Fruit fly (Drosophila melanogaster) whole organism: ENCODE measurements around the gene Coq5.

Source experiments
- CG8478 ChIP-seq: fragments of >200 bp; optimal IDR thresholded peaks from 2 replicates; lab custom pipeline; 2018; ENCODE audit warnings: inconsistent platforms
- Dll ChIP-seq: fragments of >200 bp; optimal IDR thresholded peaks from 2 replicates; lab custom pipeline; 2017
- EcR ChIP-seq, 2 experiments: fragments of >200 bp; optimal IDR thresholded peaks; 2 replicates each; lab custom pipeline; 2017; ENCODE audit warnings: missing biosample characterization in 2 of 2, missing genetic modification characterization in 2 of 2, missing genetic modification reagents in 2 of 2
- pan ChIP-seq: fragments of >200 bp; optimal IDR thresholded peaks from 2 replicates; lab custom pipeline; 2017
- psq ChIP-seq: fragments of >200 bp; optimal IDR thresholded peaks from 2 replicates; lab custom pipeline; 2017
- usp ChIP-seq: fragments of >200 bp; optimal IDR thresholded peaks from 2 replicates; lab custom pipeline; 2017; ENCODE audit warnings: missing biosample characterization, missing genetic modification characterization, mixed read lengths

The Coq5 gene

DNA sequence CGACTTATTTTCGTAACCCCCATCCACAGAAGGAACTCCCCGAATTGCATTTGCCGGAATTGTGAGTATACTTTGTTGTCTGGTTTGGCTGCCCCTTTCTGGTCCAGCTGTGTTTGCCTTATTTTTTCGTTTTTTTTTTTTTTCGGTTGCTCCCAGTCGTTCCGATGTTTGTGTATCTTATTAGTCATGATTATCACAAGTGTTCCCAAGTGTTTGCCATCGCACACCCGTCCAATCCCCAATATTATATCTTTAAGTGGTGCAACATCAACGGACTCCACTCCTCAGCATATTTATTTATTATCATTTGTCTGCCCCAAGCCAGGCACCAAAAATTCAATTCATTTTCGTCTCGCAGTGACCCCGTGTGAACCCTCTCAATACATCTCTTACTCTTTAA, 34.9 kb upstream of the Coq5 start:
- no peak for TF ChIP-seq psq (lab: Kevin White, UChicago)
- no peak for TF ChIP-seq CG8478 (lab: Kevin White, UChicago)
- no peak for TF ChIP-seq EcR (GFP tag; optimal IDR thresholded peaks at IDR 0.05; lab: Kevin White, UChicago)
- TF ChIP-seq Dll = no peak
- no peak for TF ChIP-seq pan (lab: Kevin White, UChicago)
- no peak for TF ChIP-seq usp

DNA sequence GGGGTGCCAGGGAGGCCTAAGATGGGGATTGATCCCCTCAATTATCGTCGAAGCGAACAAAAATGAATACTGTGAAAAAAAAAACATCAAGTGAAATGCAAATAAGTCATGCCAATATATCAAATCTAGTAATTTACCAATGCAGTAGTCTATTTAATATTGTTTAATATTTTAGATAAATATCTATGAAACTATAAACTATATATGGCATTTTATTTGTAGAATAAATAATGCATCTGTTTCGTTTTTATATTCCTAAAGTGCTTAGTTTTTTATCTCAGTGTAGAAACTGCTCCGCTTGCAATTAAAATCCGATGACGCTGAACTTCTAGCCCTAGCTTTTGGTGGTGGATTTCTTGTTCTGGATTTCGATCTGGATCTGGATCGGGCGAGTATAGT, 33.9 kb upstream of the Coq5 start:
- TF ChIP-seq CG8478 (lab: Kevin White, UChicago) = no peak
- no peak for TF ChIP-seq usp
- no peak for TF ChIP-seq EcR (GFP tag; optimal IDR thresholded peaks at IDR 0.05; lab: Kevin White, UChicago)
- TF ChIP-seq psq (lab: Kevin White, UChicago) = no peak
- TF ChIP-seq Dll = no peak
- no peak for TF ChIP-seq pan (lab: Kevin White, UChicago)

DNA sequence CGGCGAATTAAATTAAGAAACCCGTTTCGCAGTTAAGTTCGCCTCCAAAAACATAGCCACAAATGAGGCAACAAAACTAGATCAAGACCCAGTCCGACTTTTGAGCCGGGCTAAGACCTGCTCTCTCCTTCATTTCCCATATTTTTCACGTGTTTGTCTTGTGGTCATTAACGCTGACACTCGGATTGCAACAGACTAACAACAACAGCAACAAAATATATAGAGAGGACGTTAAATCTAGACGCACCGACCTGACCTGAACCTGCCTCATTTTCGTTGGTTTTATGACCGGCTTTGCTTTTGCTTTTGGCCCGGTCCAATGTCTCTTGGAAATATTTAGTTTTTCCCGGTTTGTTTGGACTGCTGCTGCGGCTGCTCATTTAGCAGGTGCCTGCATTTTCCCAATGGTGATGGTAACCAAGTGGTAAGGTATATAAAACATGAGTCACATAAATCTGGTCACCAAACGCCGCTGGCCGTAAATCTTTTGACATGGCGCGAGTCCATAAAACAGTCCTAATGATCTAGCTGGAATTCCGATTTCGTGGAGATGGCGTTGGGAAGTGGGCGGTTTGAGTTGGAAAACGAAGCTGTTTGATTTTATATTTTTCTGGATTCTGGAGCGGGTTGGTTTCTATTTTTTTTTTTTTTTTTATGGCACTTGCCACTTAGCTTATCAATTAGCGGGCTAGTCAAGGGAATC, 33.3 kb upstream of the Coq5 start:
- TF ChIP-seq usp = no peak
- no peak for TF ChIP-seq EcR (GFP tag; optimal IDR thresholded peaks at IDR 0.05; lab: Kevin White, UChicago)
- TF ChIP-seq CG8478 (lab: Kevin White, UChicago) = no peak
- TF ChIP-seq psq (lab: Kevin White, UChicago) = no peak
- no peak for TF ChIP-seq pan (lab: Kevin White, UChicago)
- TF ChIP-seq Dll = no peak

DNA sequence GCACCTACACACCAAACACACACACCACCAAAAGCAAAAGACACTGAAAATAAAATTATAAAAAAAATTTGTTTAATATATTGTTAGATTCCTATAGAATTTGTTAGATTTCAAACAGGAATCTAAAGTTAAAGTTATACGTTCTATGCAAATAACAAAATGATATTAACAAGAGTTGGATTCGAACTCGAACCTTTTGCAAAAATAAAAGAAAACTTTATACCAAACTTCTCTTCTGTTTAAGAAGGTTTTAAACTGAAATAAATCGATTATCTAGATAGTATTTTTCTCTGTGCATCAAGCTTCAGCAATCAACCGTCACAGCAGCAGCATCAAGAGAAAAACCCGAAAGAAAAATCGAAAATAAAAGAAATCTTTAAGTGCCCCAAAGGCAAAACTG, 32.1 kb upstream of the Coq5 start:
- TF ChIP-seq psq (lab: Kevin White, UChicago) = no peak
- TF ChIP-seq EcR (GFP tag; optimal IDR thresholded peaks at IDR 0.05; lab: Kevin White, UChicago) = no peak

DNA sequence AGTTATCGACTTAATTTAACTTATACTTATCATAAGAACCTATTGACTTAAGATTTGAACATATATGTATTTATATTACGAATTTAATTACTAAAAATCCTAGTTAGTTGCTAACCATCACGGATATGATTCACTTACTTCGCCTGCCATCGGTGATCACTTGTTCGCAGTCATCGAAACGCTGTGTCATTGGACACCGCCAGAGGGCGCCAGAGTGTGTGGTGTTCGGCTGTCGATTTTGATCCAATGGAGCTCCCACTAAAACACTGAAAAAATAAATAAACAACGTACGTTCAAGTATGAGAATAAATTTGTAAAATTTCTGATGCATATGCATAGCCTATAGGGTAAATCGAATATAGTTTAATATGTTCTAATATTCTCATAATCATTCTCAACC, 30.5 kb upstream of the Coq5 start:
- TF ChIP-seq pan (lab: Kevin White, UChicago) (no peak), CG8478 (lab: Kevin White, UChicago) (no peak), EcR (GFP tag; optimal IDR thresholded peaks at IDR 0.05; lab: Kevin White, UChicago) (no peak), usp (no peak), psq (lab: Kevin White, UChicago) (no peak), Dll (no peak)

DNA sequence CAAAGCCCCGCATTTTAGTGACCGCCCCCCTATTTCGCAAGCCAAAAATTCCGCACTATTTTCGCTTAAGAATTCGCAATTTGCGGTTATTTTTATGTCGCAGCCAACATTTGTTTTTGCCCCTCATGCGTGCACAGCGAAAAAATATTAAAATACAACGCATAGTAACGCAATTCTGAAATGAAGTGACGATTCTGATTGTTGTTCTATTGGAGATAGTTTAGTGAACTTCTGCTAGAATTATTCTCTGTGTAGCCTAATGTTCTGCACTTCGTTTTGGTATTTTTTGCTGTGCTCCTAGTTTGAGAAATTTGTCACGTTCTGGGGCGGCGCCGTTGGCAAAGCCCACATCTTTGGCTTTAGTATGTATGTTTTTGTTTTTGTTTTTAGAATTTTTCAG, 27.5 kb upstream of the Coq5 start:
- no peak for TF ChIP-seq CG8478 (lab: Kevin White, UChicago)
- TF ChIP-seq pan (lab: Kevin White, UChicago) = no peak
- TF ChIP-seq psq (lab: Kevin White, UChicago) = no peak
- TF ChIP-seq Dll = no peak
- TF ChIP-seq usp = no peak
- no peak for TF ChIP-seq EcR (GFP tag; optimal IDR thresholded peaks at IDR 0.05; lab: Kevin White, UChicago)

DNA sequence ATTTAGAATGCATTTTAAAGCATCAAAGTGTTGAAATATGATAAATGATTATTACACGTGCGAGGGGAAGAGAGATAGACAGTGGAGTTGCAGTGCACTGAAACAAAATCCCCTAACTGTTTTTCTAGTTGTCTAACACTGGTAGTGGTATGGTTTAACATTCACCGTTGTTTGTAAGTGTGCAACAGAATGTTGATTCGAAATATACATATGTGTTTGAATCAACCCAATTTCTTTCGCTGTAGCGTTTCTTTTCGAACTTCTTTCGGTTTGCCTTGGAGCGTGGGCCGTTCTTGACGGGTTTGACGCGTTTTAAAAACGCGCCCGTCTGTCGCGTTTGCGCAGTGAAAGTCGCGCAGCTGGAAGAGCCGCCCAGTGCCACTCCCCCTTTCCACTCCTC, 27.0 kb upstream of the Coq5 start:
- TF ChIP-seq EcR (GFP tag; optimal IDR thresholded peaks at IDR 0.05; lab: Kevin White, UChicago) (no peak), pan (lab: Kevin White, UChicago) (no peak), usp (no peak), psq (lab: Kevin White, UChicago) (no peak), Dll (no peak), CG8478 (lab: Kevin White, UChicago) (no peak)

DNA sequence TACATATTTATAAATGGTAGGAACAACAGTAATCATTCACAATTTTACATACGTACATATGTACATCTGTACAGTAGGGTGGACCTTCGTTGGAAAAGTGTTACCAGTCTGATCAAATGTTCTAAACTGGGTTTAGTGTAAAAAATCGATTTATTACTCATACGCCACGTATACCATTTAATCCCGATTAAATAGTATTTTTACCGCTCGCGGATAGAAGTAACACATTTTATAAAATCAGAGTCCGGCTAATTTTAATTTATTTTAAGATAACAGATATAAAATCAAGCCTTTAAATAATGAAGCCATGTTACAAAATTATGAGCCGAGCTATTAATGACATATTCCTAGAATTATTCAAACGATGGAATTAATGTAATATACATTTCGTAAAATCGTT, 26.1 kb upstream of the Coq5 start:
- TF ChIP-seq EcR (GFP tag; optimal IDR thresholded peaks at IDR 0.05; lab: Kevin White, UChicago) (no peak), Dll (no peak)

DNA sequence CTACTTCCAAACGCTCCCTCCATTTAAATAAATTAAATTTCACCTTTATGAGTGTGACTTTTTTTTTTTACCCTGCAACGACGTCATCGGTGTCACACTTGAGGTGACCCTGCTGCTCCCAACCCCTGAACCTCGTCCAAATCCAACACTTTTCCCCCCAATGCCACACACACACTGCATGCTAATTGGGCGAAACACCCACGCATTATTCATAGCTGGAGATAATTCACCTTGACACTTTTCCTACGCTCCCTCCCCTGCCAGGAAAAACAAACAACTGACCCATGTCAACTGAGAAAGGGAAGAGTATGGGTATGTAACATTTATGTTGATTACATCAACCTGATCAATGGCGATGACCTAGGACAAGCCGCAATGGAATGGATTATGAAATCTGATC, 24.9 kb upstream of the Coq5 start:
- TF ChIP-seq pan (lab: Kevin White, UChicago) = no peak
- no peak for TF ChIP-seq usp
- no peak for TF ChIP-seq Dll
- TF ChIP-seq CG8478 (lab: Kevin White, UChicago) = no peak
- TF ChIP-seq psq (lab: Kevin White, UChicago) = no peak
- TF ChIP-seq EcR (GFP tag; optimal IDR thresholded peaks at IDR 0.05; lab: Kevin White, UChicago) = no peak

DNA sequence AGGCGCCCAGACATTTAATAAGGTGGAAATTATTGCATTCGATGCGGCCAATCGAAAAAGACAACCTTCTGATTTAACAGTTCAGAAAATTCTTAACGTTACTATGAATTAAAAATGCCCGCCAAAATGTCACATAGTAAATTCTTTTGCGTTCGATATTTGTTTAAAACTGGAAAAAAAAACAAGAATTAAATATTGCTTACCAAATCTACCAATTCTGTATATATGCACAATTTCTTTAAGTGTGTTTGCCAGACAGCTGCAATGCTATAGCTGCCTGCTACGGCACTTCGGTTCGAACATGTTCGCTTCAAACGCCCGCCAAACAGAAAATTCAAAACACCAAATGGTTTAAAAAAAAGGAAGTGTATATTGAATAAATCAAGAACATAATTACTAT, 19.7 kb upstream of the Coq5 start:
- TF ChIP-seq CG8478 (lab: Kevin White, UChicago) = no peak
- TF ChIP-seq EcR (GFP tag; optimal IDR thresholded peaks at IDR 0.05; lab: Kevin White, UChicago) = no peak
- TF ChIP-seq pan (lab: Kevin White, UChicago) = no peak
- no peak for TF ChIP-seq psq (lab: Kevin White, UChicago)
- TF ChIP-seq usp = no peak
- no peak for TF ChIP-seq Dll

DNA sequence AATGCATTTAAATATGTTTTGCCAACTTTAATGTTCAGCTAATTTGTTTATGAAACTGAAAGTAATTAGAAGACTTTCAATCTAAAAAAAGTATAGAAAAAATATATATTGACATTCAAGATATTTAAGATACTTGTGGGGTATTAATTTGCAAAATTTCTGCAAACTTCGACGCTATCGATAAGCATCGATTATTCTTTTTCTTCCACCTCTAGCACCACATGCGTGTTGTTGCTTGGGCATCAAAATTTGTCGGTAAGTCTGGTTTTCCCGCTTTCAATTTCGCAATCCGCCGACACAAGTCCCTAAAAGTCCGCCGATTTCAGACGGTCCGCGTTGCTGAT, 17.8 kb upstream of the Coq5 start, which contains the start of gene REG:
REG (plus strand) TSS at position 188 of the 344 bp plus-strand sequence.
- no peak for TF ChIP-seq Dll
- TF ChIP-seq pan (lab: Kevin White, UChicago) = no peak
- no peak for TF ChIP-seq usp
- TF ChIP-seq CG8478 (lab: Kevin White, UChicago) = no peak
- no peak for TF ChIP-seq EcR (GFP tag; optimal IDR thresholded peaks at IDR 0.05; lab: Kevin White, UChicago)
- no peak for TF ChIP-seq psq (lab: Kevin White, UChicago)

DNA sequence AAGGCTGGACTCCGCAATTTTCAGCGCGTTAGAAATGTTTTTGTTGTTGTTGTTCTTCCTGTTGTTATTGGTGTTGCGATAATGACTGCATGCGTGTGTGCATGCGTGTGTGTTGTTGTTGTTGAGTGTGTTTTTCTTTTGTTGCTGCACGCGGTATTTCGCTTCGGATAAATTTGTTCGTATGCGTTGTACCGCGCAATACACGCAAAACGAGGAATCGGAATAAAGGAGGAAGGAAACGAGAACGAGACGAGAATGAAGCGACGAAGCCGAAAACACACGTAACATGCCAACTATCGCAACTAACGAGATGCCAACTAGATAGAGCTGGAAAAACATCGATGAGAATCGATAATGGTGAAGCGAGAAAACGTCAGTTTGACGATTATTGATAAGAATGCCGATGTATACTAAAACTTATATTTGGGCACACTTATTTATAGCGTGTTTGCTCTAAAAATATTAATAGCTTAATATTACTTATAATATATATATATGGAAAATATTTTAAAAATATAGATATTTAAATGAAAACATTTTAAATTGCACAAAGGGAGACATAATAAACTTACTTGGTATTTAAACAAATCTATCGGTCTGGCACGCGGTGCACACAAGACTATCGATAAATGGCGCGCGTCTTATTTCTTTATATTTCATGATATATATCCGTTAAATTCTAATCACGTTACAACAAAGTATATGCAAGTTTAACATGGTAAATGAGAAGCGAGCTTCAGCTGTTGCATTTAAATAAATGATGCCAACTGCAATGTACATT, 17.2 kb upstream of the Coq5 start, which contains the start of gene sno:
sno (minus strand) TSS at position 318 of the 781 bp plus-strand sequence.
- no peak for TF ChIP-seq EcR (GFP tag; optimal IDR thresholded peaks at IDR 0.05; lab: Kevin White, UChicago)
- no peak for TF ChIP-seq psq (lab: Kevin White, UChicago)
- no peak for TF ChIP-seq usp
- no peak for TF ChIP-seq Dll
- no peak for TF ChIP-seq pan (lab: Kevin White, UChicago)
- TF ChIP-seq CG8478 (lab: Kevin White, UChicago) = no peak
